Worm (Caenorhabditis elegans) whole organism, L4 larva: ENCODE data around the gene C45G9.4.

Experiments used
- D1046.2 ChIP-seq: fragments of 200-800 bp; sonication (Bioruptor generic); IDR thresholded peaks from 2 replicates; pipeline ENCODE4 v1.3.6; 2022; ENCODE audit warnings: missing genetic modification characterization, missing compliant biosample characterization
- F26F4.8 ChIP-seq: fragments of 200-800 bp; sonication (Bioruptor generic); conservative IDR thresholded peaks from 2 replicates; pipeline ENCODE4 v1.3.6; 2022; ENCODE audit warnings: missing genetic modification characterization, missing compliant biosample characterization
- Y105C5A.15 ChIP-seq: fragments of 200-800 bp; sonication (Bioruptor generic); IDR thresholded peaks from 2 replicates; pipeline ENCODE4 v1.3.6; 2022; ENCODE audit warnings: missing genetic modification characterization, missing compliant biosample characterization
- ZK546.5 ChIP-seq, 2 experiments: sonication (generic microtip); optimal IDR thresholded peaks; 2 replicates each; lab custom pipeline; 2017; ENCODE audit warnings: missing biosample characterization in 2 of 2, missing genetic modification characterization in 2 of 2
- aha-1 ChIP-seq: fragments of 150-350 bp; peaks from one replicate; lab custom pipeline; 2014; ENCODE audit warnings: missing biosample characterization, missing genetic modification characterization
- ceh-20 ChIP-seq: fragments of 200-800 bp; sonication (Bioruptor generic); IDR thresholded peaks from 2 replicates; pipeline ENCODE4 v1.3.6; 2022; ENCODE audit warnings: missing genetic modification reagents, missing genetic modification characterization, missing compliant biosample characterization
- ceh-44 ChIP-seq: fragments of 200-800 bp; sonication (Bioruptor generic); IDR thresholded peaks from 2 replicates; pipeline ENCODE4 v1.3.6; 2022; ENCODE audit warnings: missing genetic modification reagents, missing genetic modification characterization, missing compliant biosample characterization
- ceh-62 ChIP-seq: sonication (generic microtip); optimal IDR thresholded peaks from 2 replicates; lab custom pipeline; 2017; ENCODE audit warnings: missing biosample characterization, missing genetic modification characterization
- ces-1 ChIP-seq: fragments of 150-350 bp; sonication (generic microtip); optimal IDR thresholded peaks from 4 replicates; lab custom pipeline; 2014; ENCODE audit warnings: missing biosample characterization, missing genetic modification reagents, missing genetic modification characterization
- cey-2 ChIP-seq: sonication (generic microtip); optimal IDR thresholded peaks from 3 replicates; lab custom pipeline; 2017; ENCODE audit warnings: missing genetic modification characterization, mild to moderate bottlenecking, missing compliant biosample characterization, antibody characterized with exemption, borderline replicate concordance; ENCODE audit not compliant: insufficient read depth
- daf-12 ChIP-seq: fragments of 150-350 bp; optimal IDR thresholded peaks from 2 replicates; lab custom pipeline; 2014; ENCODE audit warnings: missing biosample characterization, missing genetic modification reagents, missing genetic modification characterization
- daf-16 ChIP-seq, 3 experiments: sonication (generic microtip); optimal IDR thresholded peaks; 2 replicates each; lab custom pipeline; 2016 to 2017; ENCODE audit warnings: missing genetic modification characterization in 3 of 3, missing genetic modification reagents in 3 of 3, mild to moderate bottlenecking in 2 of 3, missing compliant biosample characterization in 2 of 3, missing biosample characterization in 1 of 3, moderate library complexity in 1 of 3
- dmd-8 ChIP-seq: fragments of 200-800 bp; sonication (Bioruptor generic); IDR thresholded peaks from 2 replicates; pipeline ENCODE4 v1.3.6; 2022; ENCODE audit warnings: missing genetic modification characterization, missing compliant biosample characterization
- dmd-9 ChIP-seq: fragments of 200-800 bp; sonication (Bioruptor generic); IDR thresholded peaks from 2 replicates; pipeline ENCODE4 v1.3.6; 2022; ENCODE audit warnings: missing genetic modification reagents, missing genetic modification characterization, missing compliant biosample characterization
- dpl-1 ChIP-seq: fragments of 150-350 bp; optimal IDR thresholded peaks from 2 replicates; lab custom pipeline; 2014; ENCODE audit warnings: missing biosample characterization, missing genetic modification reagents, missing genetic modification characterization
- duxl-1 ChIP-seq: sonication (generic microtip); optimal IDR thresholded peaks from 2 replicates; lab custom pipeline; 2016; ENCODE audit warnings: mild to moderate bottlenecking, missing genetic modification characterization, moderate library complexity, missing compliant biosample characterization; ENCODE audit not compliant: poor library complexity
- dve-1 ChIP-seq: sonication (generic microtip); optimal IDR thresholded peaks from 2 replicates; lab custom pipeline; 2017; ENCODE audit warnings: antibody characterized with exemption, mild to moderate bottlenecking, missing genetic modification characterization, missing compliant biosample characterization; ENCODE audit not compliant: insufficient read depth
- egl-27 ChIP-seq: sonication (generic microtip); optimal IDR thresholded peaks from 3 replicates; lab custom pipeline; 2017; ENCODE audit warnings: missing biosample characterization, missing genetic modification reagents, missing genetic modification characterization
- gei-8 ChIP-seq: fragments of 200-800 bp; sonication (Bioruptor generic); optimal IDR thresholded peaks from 2 replicates; lab custom pipeline; 2018; ENCODE audit warnings: mild to moderate bottlenecking, missing genetic modification characterization, missing compliant biosample characterization
- hif-1 ChIP-seq, 2 experiments: sonication (generic microtip); optimal IDR thresholded peaks; 2 replicates each; lab custom pipeline; 2016 to 2017; ENCODE audit warnings: missing compliant biosample characterization in 2 of 2, missing genetic modification characterization in 2 of 2, missing genetic modification reagents in 2 of 2, missing genotype in 2 of 2, mild to moderate bottlenecking in 1 of 2
- hlh-30 ChIP-seq: sonication (generic microtip); optimal IDR thresholded peaks from 2 replicates; lab custom pipeline; 2017; ENCODE audit warnings: antibody characterized with exemption, mild to moderate bottlenecking, missing genetic modification characterization, missing compliant biosample characterization; ENCODE audit not compliant: insufficient read depth
- madf-5 ChIP-seq, 2 experiments: fragments of 200-800 bp; sonication (Bioruptor generic); IDR thresholded peaks; 2 replicates each; pipeline ENCODE4 v1.3.6; 2022; ENCODE audit warnings: missing compliant biosample characterization in 2 of 2, missing genetic modification characterization in 2 of 2
- mdl-1 ChIP-seq, 2 experiments: fragments of 150-350 bp in 1 of 2; sonication (generic microtip) in 1 of 2; optimal IDR thresholded peaks; 2 replicates each; lab custom pipeline; 2014 to 2017; ENCODE audit warnings: missing biosample characterization in 2 of 2, missing genetic modification characterization in 2 of 2
- mdt-29 ChIP-seq: fragments of 200-800 bp; sonication (Bioruptor generic); IDR thresholded peaks from 2 replicates; pipeline ENCODE4 v1.3.6; 2022; ENCODE audit warnings: missing genetic modification reagents, missing genetic modification characterization, missing compliant biosample characterization
- mes-2 ChIP-seq: sonication (generic microtip); optimal IDR thresholded peaks from 2 replicates; lab custom pipeline; 2016; ENCODE audit warnings: missing genotype, mild to moderate bottlenecking, missing genetic modification characterization, missing compliant biosample characterization; ENCODE audit not compliant: poor library complexity, severe bottlenecking
- mxl-2 ChIP-seq: fragments of 200-800 bp; sonication (Bioruptor generic); conservative IDR thresholded peaks from 2 replicates; pipeline ENCODE4 v1.3.6; 2022; ENCODE audit warnings: missing genetic modification reagents, missing genetic modification characterization, missing compliant biosample characterization
- nhr-10 ChIP-seq: fragments of 150-350 bp; optimal IDR thresholded peaks from 2 replicates; lab custom pipeline; 2014; ENCODE audit warnings: missing biosample characterization, missing genetic modification characterization
- nhr-102 ChIP-seq: sonication (generic microtip); optimal IDR thresholded peaks from 2 replicates; lab custom pipeline; 2016; ENCODE audit warnings: mild to moderate bottlenecking, missing genetic modification characterization, moderate library complexity, missing compliant biosample characterization
- nhr-111 ChIP-seq: fragments of 200-800 bp; sonication (Bioruptor generic); optimal IDR thresholded peaks from 2 replicates; lab custom pipeline; 2018; ENCODE audit warnings: mild to moderate bottlenecking, missing genetic modification characterization, missing compliant biosample characterization
- nhr-237 ChIP-seq: sonication (generic microtip); optimal IDR thresholded peaks from 2 replicates; lab custom pipeline; 2017; ENCODE audit warnings: missing biosample characterization, missing genetic modification characterization
- nhr-28 ChIP-seq: fragments of 150-350 bp; optimal IDR thresholded peaks from 2 replicates; lab custom pipeline; 2014; ENCODE audit warnings: missing biosample characterization, missing genetic modification characterization
- nhr-77 ChIP-seq: fragments of 150-350 bp; optimal IDR thresholded peaks from 2 replicates; lab custom pipeline; 2014; ENCODE audit warnings: missing biosample characterization, missing genetic modification characterization
- pha-4 ChIP-seq, 2 experiments: fragments of 150-350 bp in 1 of 2; fragments of 200-800 bp in 1 of 2; sonication (Bioruptor generic) in 1 of 2; IDR thresholded peaks in 1 of 2; optimal IDR thresholded peaks in 1 of 2; 2 replicates each; pipeline versions ENCODE4 v1.3.6 to Lab custom; 2014 to 2022; ENCODE audit warnings: missing genetic modification characterization in 2 of 2, missing genetic modification reagents in 2 of 2, missing biosample characterization in 1 of 2, missing compliant biosample characterization in 1 of 2
- php-3 ChIP-seq: fragments of 200-800 bp; sonication (Bioruptor generic); IDR thresholded peaks from 2 replicates; pipeline ENCODE4 v1.3.6; 2022; ENCODE audit warnings: missing genetic modification reagents, missing genetic modification characterization, missing compliant biosample characterization
- pqm-1 ChIP-seq: sonication (generic microtip); optimal IDR thresholded peaks from 2 replicates; lab custom pipeline; 2017; ENCODE audit warnings: missing biosample characterization, missing genetic modification characterization
- rbr-2 ChIP-seq: sonication (generic microtip); optimal IDR thresholded peaks from 2 replicates; lab custom pipeline; 2016; ENCODE audit warnings: missing genotype, missing genetic modification characterization, missing compliant biosample characterization
- snpc-1.2 ChIP-seq: fragments of 200-800 bp; sonication (Bioruptor generic); IDR thresholded peaks from 2 replicates; pipeline ENCODE4 v1.3.6; 2022; ENCODE audit warnings: missing genetic modification reagents, missing genetic modification characterization, missing compliant biosample characterization
- spr-1 ChIP-seq: sonication (generic microtip); optimal IDR thresholded peaks from 2 replicates; lab custom pipeline; 2016; ENCODE audit warnings: mild to moderate bottlenecking, missing genetic modification characterization, missing compliant biosample characterization
- spr-3 ChIP-seq: fragments of 200-800 bp; sonication (Bioruptor generic); optimal IDR thresholded peaks from 2 replicates; lab custom pipeline; 2018; ENCODE audit warnings: mild to moderate bottlenecking, missing genetic modification characterization, missing compliant biosample characterization
- tra-1 ChIP-seq: fragments of 200-800 bp; sonication (Bioruptor generic); IDR thresholded peaks from 2 replicates; pipeline ENCODE4 v1.3.6; 2022; ENCODE audit warnings: missing genetic modification reagents, missing genetic modification characterization, missing compliant biosample characterization
- zag-1 ChIP-seq: fragments of 150-350 bp; optimal IDR thresholded peaks from 2 replicates; lab custom pipeline; 2014; ENCODE audit warnings: missing biosample characterization, missing genetic modification characterization
- zfp-2 ChIP-seq: sonication (generic microtip); optimal IDR thresholded peaks from 2 replicates; lab custom pipeline; 2016; ENCODE audit warnings: mild to moderate bottlenecking, missing genetic modification characterization, missing compliant biosample characterization
- zip-11 ChIP-seq: fragments of 200-800 bp; sonication (Bioruptor generic); IDR thresholded peaks from 2 replicates; pipeline ENCODE4 v1.3.6; 2022; ENCODE audit warnings: missing genetic modification characterization, missing compliant biosample characterization
- zip-2 ChIP-seq: fragments of 150-350 bp; optimal IDR thresholded peaks from 2 replicates; lab custom pipeline; 2014; ENCODE audit warnings: missing biosample characterization, missing genetic modification characterization
- ztf-7 ChIP-seq: fragments of 150-350 bp; optimal IDR thresholded peaks from 2 replicates; lab custom pipeline; 2014; ENCODE audit warnings: missing biosample characterization, missing genetic modification characterization

Gene C45G9.4

ce11 chrIII:5078062-5078461, 15.6 kb downstream of the C45G9.4 start (continued):
- TF ChIP-seq php-3: 0 out of 2 replicates have a peak, but pooled peaks have one; percentile 43
- TF ChIP-seq dmd-8: no peak
- TF ChIP-seq nhr-77 (tag; lab: Kevin White, UChicago): peak; percentile 88
- TF ChIP-seq hlh-30: peak; percentile 89
- TF ChIP-seq pqm-1: peak; percentile 64
- TF ChIP-seq spr-1 (tag; lab: Kevin White, UChicago): no peak
- TF ChIP-seq daf-16 (GFP tag; optimal IDR thresholded peaks at IDR 0.05; lab: Kevin White, UChicago): peak in 1 of 2 experiments; percentile 79
- TF ChIP-seq daf-16 (tag; optimal IDR thresholded peaks at IDR 0.05; lab: Kevin White, UChicago): peak; percentile 98
- TF ChIP-seq spr-3 (GFP tag; lab: Kevin White, UChicago): no peak
- peak; percentile 97 for TF ChIP-seq nhr-28
- TF ChIP-seq zfp-2 (tag; lab: Kevin White, UChicago): no peak
- TF ChIP-seq dpl-1: peak; percentile 12
- TF ChIP-seq aha-1 (tag; lab: Kevin White, UChicago): no peak
- TF ChIP-seq zip-11 (GFP tag; lab: Robert Waterston, UW): no peak
- peak; percentile 25 for TF ChIP-seq nhr-10 (tag; lab: Kevin White, UChicago)
- no peak for TF ChIP-seq duxl-1
- TF ChIP-seq tra-1 (GFP tag; lab: Robert Waterston, UW): peak; percentile 61; the same call in 1 of the 2 replicates
- peak; percentile 95 for TF ChIP-seq dve-1 (tag; lab: Kevin White, UChicago)
- peak in 1 of 2 experiments; percentile 95 for TF ChIP-seq mdl-1 (tag; optimal IDR thresholded peaks at IDR 0.05; lab: Kevin White, UChicago)

ce11 chrIII:5080700-5081572, 18.4 kb downstream of the C45G9.4 start:
- TF ChIP-seq ceh-44 (GFP tag; lab: Robert Waterston, UW): peak; percentile 81
- TF ChIP-seq ceh-62 (tag; lab: Kevin White, UChicago): no peak
- peak; percentile 79 for TF ChIP-seq ceh-20 (GFP tag; lab: Robert Waterston, UW)
- TF ChIP-seq pqm-1: no peak
- TF ChIP-seq rbr-2 (tag; lab: Kevin White, UChicago): peak; percentile 90
- no peak for TF ChIP-seq egl-27
- TF ChIP-seq gei-8: peak; percentile 90
- peak; percentile 94 for TF ChIP-seq aha-1 (tag; lab: Kevin White, UChicago)
- peak in 1 of 2 experiments; percentile 85; a peak in 2 of 4 replicates for TF ChIP-seq madf-5 (GFP tag; IDR thresholded peaks at IDR 0.05; lab: Robert Waterston, UW)
- TF ChIP-seq Y105C5A.15 (GFP tag; lab: Robert Waterston, UW): peak; percentile 72; the same call in 1 of the 2 replicates
- no peak for TF ChIP-seq ZK546.5 (tag; optimal IDR thresholded peaks at IDR 0.05; lab: Kevin White, UChicago)
- peak; percentile 85 for TF ChIP-seq ztf-7 (tag; lab: Kevin White, UChicago)
- peak; percentile 92 for TF ChIP-seq D1046.2 (GFP tag; lab: Robert Waterston, UW)
- TF ChIP-seq mxl-2 (GFP tag; lab: Robert Waterston, UW): 0 out of 2 replicates have a peak, but pooled peaks have one; percentile 58
- peak; percentile 81 for TF ChIP-seq nhr-111
- TF ChIP-seq dmd-9: peak; percentile 80
- peak; percentile 93 for TF ChIP-seq mes-2
- TF ChIP-seq mdl-1 (tag; optimal IDR thresholded peaks at IDR 0.05; lab: Kevin White, UChicago): peak in 1 of 2 experiments; percentile 5
- peak; percentile 59 for TF ChIP-seq tra-1 (GFP tag; lab: Robert Waterston, UW)
- TF ChIP-seq zip-2 (tag; lab: Kevin White, UChicago): peak; percentile 30
- TF ChIP-seq spr-1 (tag; lab: Kevin White, UChicago): peak; percentile 77
- TF ChIP-seq dpl-1: peak; percentile 47
- TF ChIP-seq nhr-102: peak; percentile 94
- TF ChIP-seq hif-1 (tag; optimal IDR thresholded peaks at IDR 0.05; lab: Kevin White, UChicago): peak; percentile 5 to 96
- peak; percentile 92 for TF ChIP-seq pha-4 (GFP tag; IDR thresholded peaks at IDR 0.05; lab: Robert Waterston, UW)
- TF ChIP-seq pha-4 (tag; optimal IDR thresholded peaks at IDR 0.05; lab: Kevin White, UChicago): no peak
- no peak for TF ChIP-seq zag-1 (tag; lab: Kevin White, UChicago)
- TF ChIP-seq F26F4.8 (GFP tag; lab: Robert Waterston, UW): peak; percentile 92
- no peak for TF ChIP-seq ces-1
- TF ChIP-seq mdt-29 (GFP tag; lab: Robert Waterston, UW): peak; percentile 84; the same call in 1 of the 2 replicates
- TF ChIP-seq snpc-1.2 (GFP tag; lab: Robert Waterston, UW): peak; percentile 86
- TF ChIP-seq cey-2 (tag; lab: Kevin White, UChicago): no peak
- TF ChIP-seq nhr-77 (tag; lab: Kevin White, UChicago): no peak
- no peak for TF ChIP-seq nhr-237
- no peak for TF ChIP-seq daf-12 (tag; lab: Kevin White, UChicago)
